Worm (Caenorhabditis elegans) whole organism, mixed stage, embryonic: ENCODE results near the gene R02F2.5.

Source experiments
- M03D4.4 ChIP-seq: sonication (generic microtip); optimal IDR thresholded peaks from 2 replicates; lab custom pipeline; 2017; ENCODE audit warnings: mild to moderate bottlenecking, missing genetic modification characterization, missing compliant biosample characterization
- bed-3 ChIP-seq: fragments of 200-800 bp; sonication (Bioruptor generic); optimal IDR thresholded peaks from 3 replicates; lab custom pipeline; 2018; ENCODE audit warnings: mild to moderate bottlenecking, missing genetic modification characterization, moderate library complexity, missing compliant biosample characterization
- blmp-1 ChIP-seq: fragments of 150-350 bp; optimal IDR thresholded peaks from 2 replicates; lab custom pipeline; 2014; ENCODE audit warnings: missing biosample characterization, missing genetic modification characterization
- ceh-39 ChIP-seq: fragments of 150-350 bp; optimal IDR thresholded peaks from 2 replicates; lab custom pipeline; 2014; ENCODE audit warnings: missing biosample characterization, missing genetic modification characterization
- ceh-43 ChIP-seq: fragments of 200-800 bp; sonication (Bioruptor generic); optimal IDR thresholded peaks from 2 replicates; lab custom pipeline; 2018; ENCODE audit warnings: mild to moderate bottlenecking, missing genetic modification characterization, moderate library complexity, missing compliant biosample characterization
- ceh-83 ChIP-seq: fragments of 200-800 bp; sonication (Bioruptor generic); optimal IDR thresholded peaks from 2 replicates; lab custom pipeline; 2018; ENCODE audit warnings: mild to moderate bottlenecking, missing genetic modification characterization, missing compliant biosample characterization
- ces-1 ChIP-seq: fragments of 150-350 bp; optimal IDR thresholded peaks from 2 replicates; lab custom pipeline; 2014; ENCODE audit warnings: missing biosample characterization, missing genetic modification reagents, missing genetic modification characterization
- cnd-1 ChIP-seq: fragments of 200-800 bp; sonication (Bioruptor generic); optimal IDR thresholded peaks from 2 replicates; lab custom pipeline; 2018; ENCODE audit warnings: mild to moderate bottlenecking, missing genetic modification characterization, missing compliant biosample characterization
- drap-1 ChIP-seq: fragments of 200-800 bp; sonication (Bioruptor generic); optimal IDR thresholded peaks from 3 replicates; lab custom pipeline; 2018; ENCODE audit warnings: mild to moderate bottlenecking, missing genetic modification characterization, missing compliant biosample characterization
- elt-1 ChIP-seq: sonication (generic microtip); optimal IDR thresholded peaks from 2 replicates; lab custom pipeline; 2017; ENCODE audit warnings: missing genetic modification characterization, mild to moderate bottlenecking, missing compliant biosample characterization, antibody characterized with exemption, moderate library complexity, borderline replicate concordance; ENCODE audit not compliant: insufficient read depth
- flh-1 ChIP-seq: fragments of 200-800 bp; sonication (Bioruptor generic); optimal IDR thresholded peaks from 2 replicates; lab custom pipeline; 2018; ENCODE audit warnings: mild to moderate bottlenecking, missing genetic modification characterization, moderate library complexity, missing compliant biosample characterization
- ham-2 ChIP-seq: fragments of 200-800 bp; sonication (Bioruptor generic); optimal IDR thresholded peaks from 2 replicates; lab custom pipeline; 2018; ENCODE audit warnings: mild to moderate bottlenecking, missing genetic modification characterization, missing compliant biosample characterization
- hlh-1 ChIP-seq: fragments of 150-350 bp; optimal IDR thresholded peaks from 2 replicates; lab custom pipeline; 2014; ENCODE audit warnings: missing biosample characterization, missing genetic modification reagents, missing genetic modification characterization
- lin-13 ChIP-seq: fragments of 150-350 bp; optimal IDR thresholded peaks from 2 replicates; lab custom pipeline; 2014; ENCODE audit warnings: missing biosample characterization, missing genetic modification characterization
- lin-32 ChIP-seq: fragments of 200-800 bp; sonication (Bioruptor generic); optimal IDR thresholded peaks from 2 replicates; lab custom pipeline; 2018; ENCODE audit warnings: mild to moderate bottlenecking, missing genetic modification characterization, missing compliant biosample characterization
- lsy-2 ChIP-seq: fragments of 150-350 bp; optimal IDR thresholded peaks from 2 replicates; lab custom pipeline; 2014; ENCODE audit warnings: missing biosample characterization, missing genetic modification characterization
- mab-5 ChIP-seq: fragments of 150-350 bp; optimal IDR thresholded peaks from 2 replicates; lab custom pipeline; 2014; ENCODE audit warnings: missing biosample characterization, missing genetic modification characterization
- mep-1 ChIP-seq: fragments of 150-350 bp; optimal IDR thresholded peaks from 2 replicates; lab custom pipeline; 2017; ENCODE audit warnings: missing biosample characterization, missing genetic modification reagents, missing genetic modification characterization, inconsistent platforms
- nhr-12 ChIP-seq: fragments of 150-350 bp; optimal IDR thresholded peaks from 2 replicates; lab custom pipeline; 2014; ENCODE audit warnings: missing biosample characterization, missing genetic modification characterization
- nhr-2 ChIP-seq: fragments of 150-350 bp; optimal IDR thresholded peaks from 2 replicates; lab custom pipeline; 2014; ENCODE audit warnings: missing biosample characterization, missing genetic modification characterization
- nhr-237 ChIP-seq: fragments of 150-350 bp; optimal IDR thresholded peaks from 2 replicates; lab custom pipeline; 2014; ENCODE audit warnings: missing biosample characterization, missing genetic modification characterization
- nhr-28 ChIP-seq: fragments of 150-350 bp; optimal IDR thresholded peaks from 2 replicates; lab custom pipeline; 2014; ENCODE audit warnings: missing biosample characterization, missing genetic modification characterization
- nhr-76 ChIP-seq: sonication (generic microtip); optimal IDR thresholded peaks from 2 replicates; lab custom pipeline; 2017; ENCODE audit warnings: missing biosample characterization, missing genetic modification characterization
- pha-4 ChIP-seq: fragments of 150-350 bp; optimal IDR thresholded peaks from 2 replicates; lab custom pipeline; 2018; ENCODE audit warnings: missing biosample characterization, missing genetic modification reagents, missing genetic modification characterization
- sem-2 ChIP-seq: fragments of 200-800 bp; sonication (Bioruptor generic); optimal IDR thresholded peaks from 2 replicates; lab custom pipeline; 2018; ENCODE audit warnings: mild to moderate bottlenecking, missing genetic modification characterization, missing compliant biosample characterization
- snpc-4 ChIP-seq: fragments of 150-350 bp; optimal IDR thresholded peaks from 2 replicates; lab custom pipeline; 2014; ENCODE audit warnings: missing biosample characterization, missing genetic modification characterization
- sptf-1 ChIP-seq: sonication (generic microtip); optimal IDR thresholded peaks from 2 replicates; lab custom pipeline; 2017; ENCODE audit warnings: mild to moderate bottlenecking, missing genetic modification characterization, moderate library complexity, missing compliant biosample characterization
- tbx-8 ChIP-seq: fragments of 200-800 bp; sonication (Bioruptor generic); optimal IDR thresholded peaks from 2 replicates; lab custom pipeline; 2018; ENCODE audit warnings: mild to moderate bottlenecking, missing genetic modification characterization, moderate library complexity, missing compliant biosample characterization
- unc-120 ChIP-seq: sonication (generic microtip); optimal IDR thresholded peaks from 2 replicates; lab custom pipeline; 2017; ENCODE audit warnings: missing genetic modification characterization, missing compliant biosample characterization; ENCODE audit not compliant: poor library complexity, severe bottlenecking
- unc-39 ChIP-seq: fragments of 150-350 bp; optimal IDR thresholded peaks from 2 replicates; lab custom pipeline; 2014; ENCODE audit warnings: missing biosample characterization, missing genetic modification characterization
- unc-62 ChIP-seq: fragments of 150-350 bp; optimal IDR thresholded peaks from 2 replicates; lab custom pipeline; 2014; ENCODE audit warnings: missing biosample characterization, missing genetic modification reagents, missing genetic modification characterization
- zip-8 ChIP-seq: fragments of 150-350 bp; optimal IDR thresholded peaks from 2 replicates; lab custom pipeline; 2014; ENCODE audit warnings: missing biosample characterization, missing genetic modification characterization

The R02F2.5 gene

ce11 chrIII:5450430-5450829 lies 28.7 kb upstream of the R02F2.5 start, which contains the start of gene paa-1:
paa-1 (plus strand) TSS chrIII:5450730.
- TF ChIP-seq unc-62 (GFP tag; lab: Kevin White, UChicago) = no peak
- TF ChIP-seq mep-1 (tag; lab: Kevin White, UChicago) = no peak
- TF ChIP-seq cnd-1 (tag; lab: Kevin White, UChicago) = no peak
- TF ChIP-seq lin-32 (GFP tag; lab: Kevin White, UChicago) = no peak
- TF ChIP-seq mab-5 (tag; lab: Kevin White, UChicago) = no peak
- no peak for TF ChIP-seq M03D4.4 (tag; lab: Kevin White, UChicago)
- TF ChIP-seq pha-4 (tag; lab: Kevin White, UChicago) = no peak
- no peak for TF ChIP-seq nhr-237 (tag; lab: Kevin White, UChicago)
- TF ChIP-seq unc-120 (tag; lab: Kevin White, UChicago) = no peak
- TF ChIP-seq lin-13 (tag; lab: Kevin White, UChicago) = no peak
- TF ChIP-seq nhr-12 = no peak
- TF ChIP-seq flh-1 = no peak
- no peak for TF ChIP-seq nhr-2
- TF ChIP-seq ceh-83 = no peak
- TF ChIP-seq sem-2 (GFP tag; lab: Kevin White, UChicago) = no peak
- no peak for TF ChIP-seq sptf-1 (tag; lab: Kevin White, UChicago)

ce11 chrIII:5453290-5453689 lies 25.8 kb upstream of the R02F2.5 start, which contains the start of gene F48E8.4:
F48E8.4 (plus strand) TSS chrIII:5453590.
- TF ChIP-seq tbx-8 = no peak
- no peak for TF ChIP-seq unc-39
- no peak for TF ChIP-seq unc-120 (tag; lab: Kevin White, UChicago)
- TF ChIP-seq nhr-2 = no peak
- TF ChIP-seq nhr-76 (tag; lab: Kevin White, UChicago) = no peak
- TF ChIP-seq sem-2 (GFP tag; lab: Kevin White, UChicago) = no peak

- TF ChIP-seq nhr-28 (tag; lab: Kevin White, UChicago) = no peak
- TF ChIP-seq elt-1 = no peak
- TF ChIP-seq unc-120 (tag; lab: Kevin White, UChicago) = no peak
- TF ChIP-seq hlh-1 (tag; lab: Kevin White, UChicago) = no peak
- no peak for TF ChIP-seq ceh-39
- TF ChIP-seq nhr-237 (tag; lab: Kevin White, UChicago) = no peak
- no peak for TF ChIP-seq blmp-1 (tag; lab: Kevin White, UChicago)
- no peak for TF ChIP-seq lsy-2 (tag; lab: Kevin White, UChicago)
- TF ChIP-seq lin-32 (GFP tag; lab: Kevin White, UChicago) = no peak
- no peak for TF ChIP-seq drap-1
- no peak for TF ChIP-seq ces-1
- TF ChIP-seq snpc-4 (tag; lab: Kevin White, UChicago) = no peak
Observed at ce11 chrIII:5461079-5461478, 18.0 kb upstream of the R02F2.5 start, which contains the start of gene F48E8.3. F48E8.3 (plus strand) TSS chrIII:5461379.

DNA sequence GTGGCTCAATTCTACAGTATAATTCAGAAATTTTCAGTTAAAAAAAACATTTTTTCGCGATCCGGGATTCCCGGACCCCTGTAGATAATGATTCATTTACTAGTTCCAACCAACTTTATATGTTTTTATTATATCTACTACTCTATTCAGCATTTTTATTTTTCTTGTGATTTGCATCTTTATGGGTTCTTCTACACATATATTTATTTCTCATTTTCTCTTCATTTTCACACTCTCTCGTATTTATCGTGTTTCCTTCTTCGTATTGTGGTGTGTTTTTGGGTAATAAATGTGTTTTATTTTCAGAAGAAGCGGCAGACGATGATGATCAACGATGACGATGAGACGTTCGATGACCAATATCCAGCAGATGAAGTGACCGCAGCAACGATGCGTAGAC lies 15.0 kb upstream of the R02F2.5 start, which contains the start of gene F48E8.2:
F48E8.2 (plus strand) TSS at position 301 of the 400 bp plus-strand sequence.
- TF ChIP-seq pha-4 (tag; lab: Kevin White, UChicago) (no peak), ceh-43 (GFP tag; lab: Kevin White, UChicago) (no peak), ceh-83 (no peak), unc-62 (GFP tag; lab: Kevin White, UChicago) (no peak), lin-13 (tag; lab: Kevin White, UChicago) (no peak), unc-39 (no peak), ces-1 (no peak), unc-120 (tag; lab: Kevin White, UChicago) (no peak)

DNA sequence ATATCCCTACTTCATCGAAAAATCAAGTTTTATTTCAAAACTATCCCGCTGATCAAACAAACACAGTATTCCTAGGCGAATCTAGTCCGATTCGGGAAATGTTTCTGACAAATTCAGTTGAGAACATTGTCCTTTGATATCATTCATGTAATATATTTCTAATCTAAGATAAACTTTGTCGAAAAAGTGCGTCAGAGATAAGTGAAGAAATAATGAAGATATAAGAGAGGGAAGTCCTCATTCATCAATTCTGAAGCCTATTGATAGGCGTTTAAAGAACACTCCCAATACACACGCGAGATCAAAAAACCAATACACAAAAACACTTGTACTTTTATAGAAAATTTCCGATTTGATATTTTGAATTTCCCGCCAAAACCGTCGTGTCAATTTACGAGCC lies 14.3 kb upstream of the R02F2.5 start:
- no peak for TF ChIP-seq sptf-1 (tag; lab: Kevin White, UChicago)
- no peak for TF ChIP-seq hlh-1 (tag; lab: Kevin White, UChicago)
- no peak for TF ChIP-seq zip-8 (tag; lab: Kevin White, UChicago)
- no peak for TF ChIP-seq flh-1
- TF ChIP-seq ceh-43 (GFP tag; lab: Kevin White, UChicago) = no peak
- TF ChIP-seq bed-3 = no peak
- TF ChIP-seq nhr-28 (tag; lab: Kevin White, UChicago) = no peak
- TF ChIP-seq nhr-12 = no peak
- no peak for TF ChIP-seq mep-1 (tag; lab: Kevin White, UChicago)
- no peak for TF ChIP-seq drap-1
- TF ChIP-seq ham-2 (GFP tag; lab: Kevin White, UChicago) = no peak
- TF ChIP-seq cnd-1 (tag; lab: Kevin White, UChicago) = no peak
- no peak for TF ChIP-seq elt-1
- TF ChIP-seq unc-39 = no peak
- no peak for TF ChIP-seq lin-13 (tag; lab: Kevin White, UChicago)
- TF ChIP-seq tbx-8 = no peak
- no peak for TF ChIP-seq pha-4 (tag; lab: Kevin White, UChicago)
- no peak for TF ChIP-seq ces-1
- TF ChIP-seq lsy-2 (tag; lab: Kevin White, UChicago) = no peak
